Worm (Caenorhabditis elegans): Measurements from ENCODE around the gene F35C5.12.

DNA sequence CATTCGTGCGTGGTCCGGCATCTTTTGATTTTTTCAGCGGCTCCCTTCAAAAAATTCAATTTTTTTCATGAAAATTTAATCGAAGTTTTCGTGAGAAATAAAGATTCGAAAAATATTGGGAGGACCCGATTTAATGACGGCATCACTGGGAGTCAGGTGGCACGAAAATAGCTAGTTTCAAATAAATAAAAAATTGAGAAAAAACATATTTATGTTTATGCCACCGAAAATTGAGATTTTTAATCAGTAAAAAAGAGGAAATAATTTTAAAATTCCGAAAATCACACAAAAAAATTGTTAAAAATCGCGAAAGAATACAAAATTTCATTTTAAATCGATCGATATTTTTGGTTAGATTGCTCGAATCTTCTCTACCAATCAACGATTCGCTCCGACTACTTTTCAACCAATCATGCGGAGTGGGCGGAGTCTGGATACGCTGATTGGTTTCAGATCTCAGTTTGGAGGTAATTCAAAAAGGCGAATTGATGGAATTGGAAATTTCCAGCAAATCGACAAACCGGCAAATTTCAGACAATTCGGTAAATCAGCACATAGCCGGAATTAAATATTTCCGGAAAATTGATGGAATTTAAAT lies 36.2 kb downstream of the F35C5.12 start, which contains the start of gene gsy-1:
- TF ChIP-seq unc-62 (GFP tag; optimal IDR thresholded peaks at IDR 0.05) (no peak), pha-4 (tag; optimal IDR thresholded peaks at IDR 0.05) (no peak), nhr-237 (tag; optimal IDR thresholded peaks at IDR 0.05) (no peak), mep-1 (tag; optimal IDR thresholded peaks at IDR 0.05) (no peak), nhr-76 (tag; optimal IDR thresholded peaks at IDR 0.05) (no peak), nhr-28 (tag; optimal IDR thresholded peaks at IDR 0.05) (no peak), ztf-11 (tag; optimal IDR thresholded peaks at IDR 0.05) (no peak)
